Fruit fly (Drosophila melanogaster) whole organism: Measurements from ENCODE around the gene CG17377.

ENCODE experiments used
- CG8478 ChIP-seq: fragments of >200 bp; optimal IDR thresholded peaks from 2 replicates; lab custom pipeline; 2018; ENCODE audit warnings: inconsistent platforms
- Dll ChIP-seq: fragments of >200 bp; optimal IDR thresholded peaks from 2 replicates; lab custom pipeline; 2017
- EcR ChIP-seq, 2 experiments: fragments of >200 bp; optimal IDR thresholded peaks; 2 replicates each; lab custom pipeline; 2017; ENCODE audit warnings: missing biosample characterization in 2 of 2, missing genetic modification characterization in 2 of 2, missing genetic modification reagents in 2 of 2
- pan ChIP-seq: fragments of >200 bp; optimal IDR thresholded peaks from 2 replicates; lab custom pipeline; 2017
- psq ChIP-seq: fragments of >200 bp; optimal IDR thresholded peaks from 2 replicates; lab custom pipeline; 2017
- usp ChIP-seq: fragments of >200 bp; optimal IDR thresholded peaks from 2 replicates; lab custom pipeline; 2017; ENCODE audit warnings: missing biosample characterization, missing genetic modification characterization, mixed read lengths

Gene CG17377

DNA sequence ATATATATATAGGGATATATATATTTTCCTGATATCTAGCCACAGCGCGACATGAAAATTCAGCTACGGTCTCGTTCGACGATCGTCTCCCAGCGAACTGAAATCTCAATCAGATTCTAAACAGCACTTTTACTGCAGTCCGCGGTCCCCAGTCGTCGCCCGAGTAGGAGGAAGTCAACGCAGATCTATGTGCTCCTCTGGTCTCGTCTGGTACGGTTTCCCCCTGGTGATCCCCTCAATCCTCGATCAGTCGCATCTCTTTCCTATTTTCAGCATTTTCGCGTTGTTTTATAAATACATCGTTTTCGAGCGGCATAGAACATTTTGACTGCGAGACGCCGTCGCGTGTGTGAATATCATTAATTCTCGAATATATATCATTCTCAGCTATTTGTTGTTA lies 30.0 kb downstream of the CG17377 start, which contains the start of gene LUBEL:
Gene LUBEL, minus strand, starts transcription at position 101 of the 400 bp plus-strand sequence.
- TF ChIP-seq Dll (lab: Kevin White, UChicago) (no peak), CG8478 (lab: Kevin White, UChicago) (no peak), usp (GFP tag; lab: Kevin White, UChicago) (no peak), EcR (GFP tag; optimal IDR thresholded peaks at IDR 0.05; lab: Kevin White, UChicago) (no peak), psq (lab: Kevin White, UChicago) (no peak), pan (lab: Kevin White, UChicago) (no peak)

DNA sequence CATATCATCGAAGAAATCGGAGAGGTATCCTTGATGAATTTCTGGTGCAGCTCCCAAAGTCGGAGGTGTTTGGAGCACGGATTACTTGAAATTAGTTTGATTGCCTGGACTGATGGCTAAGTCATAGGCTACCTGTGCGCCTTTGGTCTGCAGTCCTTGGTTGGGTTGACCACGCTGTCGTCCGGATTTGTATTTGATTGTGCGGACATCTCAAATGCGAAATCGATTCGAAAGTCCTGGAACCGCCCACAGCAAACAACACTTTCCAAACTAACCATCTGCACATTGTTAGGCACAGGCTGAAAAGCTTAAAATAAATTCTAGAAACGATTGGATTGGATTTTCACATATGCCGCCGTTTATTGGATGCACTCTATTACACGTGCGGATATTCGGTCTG lies 43.1 kb downstream of the CG17377 start, which contains the start of gene CG11322:
Gene CG11322, minus strand, starts transcription at position 101 of the 400 bp plus-strand sequence.
- TF ChIP-seq EcR (GFP tag; optimal IDR thresholded peaks at IDR 0.05; lab: Kevin White, UChicago) (no peak), CG8478 (lab: Kevin White, UChicago) (no peak), pan (lab: Kevin White, UChicago) (no peak), usp (GFP tag; lab: Kevin White, UChicago) (no peak), Dll (lab: Kevin White, UChicago) (no peak), psq (lab: Kevin White, UChicago) (no peak)
